Worm (Caenorhabditis elegans) whole organism, L4/young adult: ENCODE results near the gene W08E12.4.

Experiments
- W03F9.2 ChIP-seq: fragments of 150-350 bp; optimal IDR thresholded peaks from 2 replicates; lab custom pipeline; 2014; ENCODE audit warnings: missing biosample characterization, missing genetic modification characterization
- him-1 ChIP-seq: sonication (generic microtip); optimal IDR thresholded peaks from 2 replicates; lab custom pipeline; 2016; ENCODE audit warnings: missing genotype, missing genetic modification reagents, missing genetic modification characterization, missing compliant biosample characterization

- TF ChIP-seq him-1 (tag; lab: Kevin White, UChicago) (no peak), W03F9.2 (no peak)
These were observed 47.7 kb upstream of the W08E12.4 start, which contains the start of gene dmd-9 for ce11 chrIV:3254443-3254842.
